Worm (Caenorhabditis elegans): Measurements from ENCODE around the gene tni-4.

DNA sequence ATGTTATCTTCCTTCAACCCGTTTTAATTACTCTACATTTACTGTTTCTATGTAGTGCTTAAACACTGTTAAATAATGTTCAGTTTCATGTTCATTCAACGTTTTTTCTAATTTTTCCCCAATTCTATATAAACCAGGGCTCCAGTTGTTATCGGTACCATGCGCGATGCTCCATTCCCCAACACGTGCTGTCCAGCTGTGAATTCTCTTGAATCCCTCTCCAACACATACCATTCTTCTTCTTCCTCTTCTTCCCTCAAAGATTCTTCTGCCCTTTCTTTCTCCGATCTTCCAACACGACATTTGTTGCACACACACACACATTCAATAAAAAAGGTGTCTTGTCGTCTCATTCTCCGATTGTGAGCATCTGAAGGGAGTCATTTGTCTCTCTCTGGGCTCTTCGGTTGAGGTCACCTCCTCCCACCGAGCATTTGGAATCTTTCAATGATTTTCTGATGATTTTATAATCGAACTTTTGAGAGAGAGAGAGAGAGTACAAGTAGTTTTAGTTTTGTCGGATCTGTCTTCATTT, 32.3 kb upstream of the tni-4 start:
- no peak for TF ChIP-seq T22C8.4 (GFP tag; IDR thresholded peaks at IDR 0.05)
- no peak for TF ChIP-seq flt-1 (GFP tag; IDR thresholded peaks at IDR 0.05)

Measured in whole organism, midembryonic.